Fruit fly (Drosophila melanogaster) whole organism, larva: Measurements from ENCODE around the gene Ir87a.

ENCODE experiments used
- noc ChIP-seq: fragments of 200-800 bp; sonication (Bioruptor generic); optimal IDR thresholded peaks from 3 replicates; lab custom pipeline; 2019; ENCODE audit warnings: missing biosample characterization, mild to moderate bottlenecking, missing genetic modification characterization, moderate library complexity

The Ir87a gene

DNA sequence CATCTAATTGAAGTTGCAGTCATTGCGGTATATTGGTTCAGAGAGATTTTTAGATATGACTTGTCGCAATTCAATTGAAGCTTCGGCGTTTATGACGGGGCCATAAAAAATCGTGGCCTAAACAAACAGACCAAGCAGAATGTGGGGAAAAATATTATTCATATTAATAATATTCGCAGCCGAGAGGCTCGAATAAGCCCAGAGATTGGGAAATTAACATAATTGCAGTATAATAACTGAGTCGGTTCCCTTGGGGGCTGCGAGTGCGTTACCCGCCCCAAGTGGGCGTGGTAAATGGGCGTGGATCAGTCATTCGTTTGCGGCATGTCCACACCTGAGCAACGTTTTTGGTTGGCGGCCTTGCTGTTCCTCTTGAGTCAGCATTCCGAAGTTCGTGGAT is at the start of gene Ir87a:
Gene Ir87a (plus strand): TSS at position 301 of the 400 bp plus-strand sequence.
- TF ChIP-seq noc (tag; lab: Kevin White, UChicago) = no peak

DNA sequence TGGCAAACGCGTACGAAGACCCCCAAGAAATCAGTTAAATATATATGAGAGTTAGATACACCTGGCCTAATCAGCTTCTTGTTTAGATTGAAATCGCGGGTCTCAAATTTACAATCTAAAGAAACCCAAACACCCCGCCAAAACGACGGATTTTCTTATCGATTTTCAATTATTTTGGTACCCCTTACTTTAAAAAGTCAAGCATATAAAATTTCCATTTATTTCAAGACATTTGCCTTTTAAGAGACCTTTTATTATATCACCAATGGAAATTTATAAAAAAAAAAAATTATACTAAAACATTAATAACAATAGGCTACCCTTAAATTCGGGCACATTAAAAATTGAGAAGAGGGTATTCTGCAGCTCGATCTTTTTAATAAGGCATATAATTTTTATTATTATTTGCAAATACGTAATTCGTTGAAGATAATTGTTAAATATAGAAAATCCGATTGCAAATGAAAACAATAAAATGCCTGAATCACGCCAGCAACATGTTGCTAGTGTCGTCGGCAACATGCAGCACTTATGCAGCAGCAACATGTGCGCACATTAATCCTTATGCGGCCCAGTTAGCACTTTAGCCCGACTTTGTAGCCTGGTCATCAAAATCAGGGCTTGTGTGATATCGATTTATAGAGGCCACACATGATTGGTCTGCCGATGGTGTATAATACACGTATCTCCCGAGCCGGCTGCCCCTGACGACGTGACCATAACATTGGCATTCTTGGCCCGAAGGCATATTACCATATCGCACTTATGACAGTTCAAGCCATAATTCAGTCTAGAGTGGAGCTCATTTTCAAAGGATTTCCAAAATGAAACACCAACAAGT is 48.0 kb upstream of the Ir87a start, which contains the start of the genes Lip3 and CG34309:
Gene Lip3 (minus strand): TSS at position 65 of the 841 bp plus-strand sequence.
Gene CG34309 (plus strand): TSS at position 791 of the 841 bp plus-strand sequence.
- peak; percentile 88 for TF ChIP-seq noc (tag; lab: Kevin White, UChicago)

DNA sequence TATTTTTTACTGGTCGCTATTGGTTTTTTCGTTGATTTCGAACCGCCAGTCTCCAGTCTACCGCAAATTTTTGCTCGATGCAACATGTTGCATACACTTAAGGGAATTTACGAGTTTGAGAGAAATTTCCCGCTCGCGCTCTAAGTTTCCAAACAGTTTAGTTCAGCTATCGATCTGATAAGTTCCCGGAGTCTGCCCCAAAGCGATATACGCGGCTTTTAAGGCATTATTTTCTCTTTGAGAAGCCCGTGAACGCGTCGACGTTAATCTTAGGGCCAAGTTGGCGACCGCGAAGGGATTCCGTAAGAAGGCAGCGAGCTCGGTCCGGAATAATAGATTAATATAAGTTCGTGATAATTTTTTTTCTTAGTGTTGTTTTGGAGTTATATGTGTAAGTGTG is 45.2 kb upstream of the Ir87a start:
- no peak for TF ChIP-seq noc (tag; lab: Kevin White, UChicago)

DNA sequence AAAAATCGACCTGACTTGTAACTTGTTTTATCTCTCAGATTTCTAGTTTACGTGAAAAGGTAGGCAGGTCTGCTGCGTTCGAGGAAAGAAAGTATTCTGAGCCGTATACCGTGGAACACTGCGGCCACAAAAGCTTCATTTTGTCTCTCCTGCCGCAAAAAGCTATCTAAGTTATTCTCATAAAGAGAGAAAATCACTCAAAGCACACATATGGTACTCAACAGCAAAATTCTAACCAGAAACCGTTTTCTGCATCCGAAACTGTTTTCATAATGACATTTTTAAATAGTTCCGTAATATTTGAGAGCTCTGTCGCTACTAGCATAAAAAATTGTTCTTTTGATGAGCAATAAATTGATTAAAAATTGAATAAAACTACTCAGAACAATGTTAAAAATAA is 40.4 kb upstream of the Ir87a start, which contains the start of the genes CG9813 and CG8870:
Gene CG9813 (minus strand): TSS at position 101 of the 400 bp plus-strand sequence.
Gene CG8870 (plus strand): TSS at position 168 of the 400 bp plus-strand sequence.
- TF ChIP-seq noc (tag; lab: Kevin White, UChicago) = no peak

DNA sequence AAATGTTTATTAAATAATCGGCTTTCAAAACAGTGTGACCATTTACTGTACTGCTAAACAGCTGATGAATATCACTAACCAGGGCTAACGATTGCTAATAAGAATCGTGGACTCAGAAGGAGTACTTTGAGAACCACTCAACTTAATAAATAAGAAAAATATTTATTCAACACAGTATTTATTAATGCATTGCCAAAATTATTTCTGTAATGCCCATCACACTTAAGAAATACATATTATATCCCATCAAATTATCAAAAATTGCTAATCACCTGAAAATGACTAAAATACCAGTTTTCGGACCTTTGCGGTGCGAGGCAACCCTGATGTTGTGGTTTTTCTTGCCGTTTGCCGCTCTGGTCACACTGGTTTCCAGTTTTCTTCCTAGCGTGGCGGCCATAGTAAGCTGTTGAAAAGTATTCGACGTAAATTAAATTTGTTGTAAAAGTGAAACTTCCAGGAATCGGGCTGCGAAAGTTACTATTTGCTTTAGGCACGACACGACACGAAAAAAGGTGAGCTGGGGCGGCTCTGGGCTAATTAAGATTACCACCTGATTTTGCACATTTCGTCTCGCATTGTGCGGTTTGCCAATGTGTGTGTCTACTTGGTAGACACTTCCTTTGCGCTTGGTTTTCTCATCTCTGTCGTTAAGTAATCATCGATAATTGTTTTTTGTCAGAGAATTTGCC is 38.2 kb upstream of the Ir87a start, which contains the start of the genes mRpS21 and Droj2:
Gene mRpS21 (minus strand): TSS at position 66 of the 692 bp plus-strand sequence.
Gene Droj2 (plus strand): TSS at position 363 of the 692 bp plus-strand sequence.
- peak; percentile 32 for TF ChIP-seq noc (tag; lab: Kevin White, UChicago)

DNA sequence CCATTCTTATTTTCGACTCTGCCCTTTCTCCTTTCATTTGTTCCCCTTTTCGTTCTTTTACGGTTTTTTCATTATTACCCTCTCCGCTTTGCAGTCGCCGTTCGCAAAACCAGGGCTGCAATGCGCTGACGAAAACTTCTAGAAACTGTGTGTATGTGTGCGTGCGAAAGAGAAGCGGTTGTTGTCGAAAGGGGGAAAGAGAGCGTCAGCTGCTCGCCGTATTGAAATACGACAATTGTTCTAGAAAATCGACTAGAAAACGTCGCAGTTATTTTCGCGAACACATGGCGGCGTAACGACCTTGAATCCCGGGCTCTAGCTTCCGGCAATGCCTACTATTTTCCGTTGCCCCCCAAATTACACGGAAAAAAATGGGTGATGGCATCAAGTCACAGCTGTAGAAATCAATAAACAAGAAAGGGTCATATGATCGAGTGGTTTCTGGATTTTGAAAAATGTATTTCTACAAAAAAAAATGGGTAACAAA is 37.4 kb upstream of the Ir87a start:
- TF ChIP-seq noc (tag; lab: Kevin White, UChicago) = peak; percentile 1

DNA sequence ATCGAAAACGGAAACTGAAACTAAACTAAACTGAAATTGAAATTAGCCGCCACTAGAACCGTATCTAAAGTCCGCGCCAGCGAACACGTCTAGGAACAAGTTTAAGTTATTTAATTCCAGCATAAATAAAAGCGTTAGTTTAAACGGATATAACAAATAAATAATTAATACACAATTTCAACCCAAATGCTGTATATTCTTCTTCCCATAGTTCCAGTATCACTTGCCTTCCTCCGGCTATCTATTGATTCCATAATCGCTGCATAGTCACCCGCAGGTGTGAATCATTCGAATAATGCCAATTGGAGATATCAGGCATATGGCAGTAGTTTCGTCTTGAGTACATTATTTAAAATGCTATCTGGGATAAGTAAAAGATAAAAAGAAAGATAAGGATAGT is 35.0 kb upstream of the Ir87a start:
- TF ChIP-seq noc (tag; lab: Kevin White, UChicago) = no peak

DNA sequence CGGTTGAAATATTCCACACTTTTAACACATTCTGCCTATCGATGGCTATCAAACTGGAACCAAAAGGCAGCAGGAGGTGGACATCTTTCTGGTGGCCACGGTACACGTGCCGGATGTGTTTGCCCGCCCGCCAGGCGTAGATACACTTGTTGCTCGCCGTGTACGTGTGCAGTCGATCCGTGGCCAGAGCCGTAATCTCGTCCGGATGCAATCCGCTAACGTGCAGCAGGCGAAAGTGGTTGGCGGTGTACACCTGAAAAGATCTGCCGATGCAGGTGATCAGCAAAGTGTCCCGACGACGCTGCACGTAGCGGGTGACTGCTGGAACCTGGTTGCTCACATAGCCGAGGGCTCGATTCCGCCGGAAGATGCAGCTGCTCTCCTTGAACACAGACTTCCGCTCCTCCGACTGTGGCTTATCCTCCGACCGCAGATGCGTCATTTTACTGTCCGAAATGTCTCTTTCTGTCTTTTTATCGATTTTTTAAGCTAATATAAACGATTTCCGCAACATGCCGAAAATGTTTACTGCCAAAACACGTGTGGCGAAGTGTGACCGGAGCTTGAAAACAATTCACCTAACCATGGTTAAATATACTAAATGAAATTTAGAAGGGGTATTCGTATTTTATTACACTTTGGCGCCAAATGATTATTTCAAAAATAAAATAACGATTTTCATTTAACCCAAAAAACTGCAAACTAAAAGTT is 31.8 kb upstream of the Ir87a start, which contains the start of gene CG9799:
Gene CG9799 (minus strand): TSS at position 550 of the 711 bp plus-strand sequence.
- TF ChIP-seq noc (tag; lab: Kevin White, UChicago) = no peak

DNA sequence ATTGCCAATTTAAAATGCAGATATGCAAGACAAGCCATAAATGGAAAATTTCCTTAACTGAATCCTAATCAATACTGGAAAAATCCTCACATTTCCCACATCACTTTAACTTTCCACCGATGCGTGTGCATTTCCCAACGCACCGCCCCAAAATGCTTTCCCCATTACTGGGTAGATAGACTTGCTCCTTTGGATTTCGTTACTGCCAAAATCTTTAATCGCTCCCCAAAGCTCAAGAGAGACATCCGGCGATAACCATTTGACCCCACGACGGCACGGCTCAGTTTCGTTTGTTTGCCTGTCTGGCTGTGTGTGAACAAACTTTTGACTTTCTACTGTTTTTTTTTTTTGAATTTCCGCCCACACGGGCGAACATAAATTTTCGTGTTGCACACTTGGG is 29.6 kb upstream of the Ir87a start:
- no peak for TF ChIP-seq noc (tag; lab: Kevin White, UChicago)

DNA sequence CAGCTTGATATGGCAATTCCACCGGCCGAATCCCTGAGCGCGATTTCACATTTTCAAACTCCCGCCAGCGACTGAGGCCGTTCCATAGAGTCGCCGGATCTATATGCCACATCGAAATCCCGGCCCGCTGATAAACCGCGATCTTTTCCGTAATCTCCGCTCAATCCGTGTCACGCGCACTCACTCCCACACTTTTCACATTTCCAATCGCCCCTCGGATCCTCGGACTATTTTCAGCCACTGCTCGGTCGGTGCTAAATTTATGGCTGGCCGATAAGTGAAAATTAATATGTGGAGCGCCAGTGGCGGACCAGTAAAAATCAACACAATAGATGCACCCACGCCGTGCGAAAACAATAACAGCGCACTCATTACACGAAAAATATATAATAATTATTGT is 27.1 kb upstream of the Ir87a start:
- TF ChIP-seq noc (tag; lab: Kevin White, UChicago) = no peak

DNA sequence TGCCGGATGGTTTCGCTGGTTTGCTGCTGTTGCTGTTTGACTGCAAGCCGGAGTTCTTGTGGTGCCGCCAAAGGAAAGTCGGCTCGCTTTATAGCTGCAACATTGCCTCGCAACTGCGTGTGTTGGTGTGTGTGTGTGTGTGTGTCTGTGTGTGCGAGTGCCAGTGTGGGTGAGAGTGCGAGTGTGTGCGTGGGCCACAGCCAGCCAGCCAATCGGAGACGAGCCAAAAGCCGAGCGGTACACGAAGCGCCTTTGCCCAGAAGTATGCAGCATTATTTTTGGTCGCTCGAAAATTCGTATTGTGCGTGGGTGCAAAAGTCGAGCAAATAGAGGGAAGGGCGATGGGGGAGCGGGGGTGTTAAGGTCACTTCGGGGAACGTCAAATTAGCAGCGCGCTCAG is 24.9 kb upstream of the Ir87a start, which contains the start of gene CCHa2:
Gene CCHa2 (minus strand): TSS at position 65 of the 400 bp plus-strand sequence.
- TF ChIP-seq noc (tag; lab: Kevin White, UChicago) = no peak

DNA sequence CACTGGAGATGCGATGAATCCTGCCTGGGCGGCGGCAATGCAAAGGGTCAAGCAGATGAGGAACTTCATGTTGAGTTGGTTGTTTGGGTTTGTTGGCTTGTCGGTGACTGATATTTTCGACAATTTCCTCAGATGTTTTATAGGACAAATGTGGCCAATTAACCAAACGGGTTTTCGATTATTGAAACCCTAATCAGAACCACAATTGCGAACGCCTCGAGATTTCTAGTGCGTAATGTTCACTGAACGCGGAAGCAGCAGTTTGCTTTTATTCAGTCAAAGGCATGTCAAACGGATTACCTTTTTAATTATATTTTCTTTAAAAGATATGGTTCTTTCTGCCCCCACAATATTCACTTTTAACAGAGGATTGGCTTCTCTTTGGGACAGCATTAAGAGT is 23.0 kb upstream of the Ir87a start, which contains the start of gene CG14374:
Gene CG14374 (minus strand): TSS at position 101 of the 400 bp plus-strand sequence.
- no peak for TF ChIP-seq noc (tag; lab: Kevin White, UChicago)

DNA sequence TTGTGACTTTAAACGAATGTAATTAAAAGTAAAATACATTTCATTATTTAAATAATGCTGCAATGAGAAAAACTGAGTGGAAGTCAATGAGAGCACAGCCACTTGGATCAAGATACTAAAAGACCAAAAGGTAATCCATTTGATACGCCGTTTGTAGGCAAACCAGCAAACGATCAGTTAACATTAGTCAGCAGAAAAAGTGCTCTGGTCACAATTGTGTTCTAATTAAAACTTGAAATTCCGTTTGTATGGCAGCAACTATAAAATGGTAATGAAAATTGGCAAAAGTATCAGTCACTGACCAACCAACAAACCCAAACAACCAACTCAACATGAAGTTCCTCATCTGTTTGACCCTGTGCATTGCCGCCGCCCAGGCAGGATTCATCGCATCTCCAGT is 22.5 kb upstream of the Ir87a start, which contains the start of gene CG14377:
Gene CG14377 (plus strand): TSS at position 301 of the 400 bp plus-strand sequence.
- TF ChIP-seq noc (tag; lab: Kevin White, UChicago) = no peak

DNA sequence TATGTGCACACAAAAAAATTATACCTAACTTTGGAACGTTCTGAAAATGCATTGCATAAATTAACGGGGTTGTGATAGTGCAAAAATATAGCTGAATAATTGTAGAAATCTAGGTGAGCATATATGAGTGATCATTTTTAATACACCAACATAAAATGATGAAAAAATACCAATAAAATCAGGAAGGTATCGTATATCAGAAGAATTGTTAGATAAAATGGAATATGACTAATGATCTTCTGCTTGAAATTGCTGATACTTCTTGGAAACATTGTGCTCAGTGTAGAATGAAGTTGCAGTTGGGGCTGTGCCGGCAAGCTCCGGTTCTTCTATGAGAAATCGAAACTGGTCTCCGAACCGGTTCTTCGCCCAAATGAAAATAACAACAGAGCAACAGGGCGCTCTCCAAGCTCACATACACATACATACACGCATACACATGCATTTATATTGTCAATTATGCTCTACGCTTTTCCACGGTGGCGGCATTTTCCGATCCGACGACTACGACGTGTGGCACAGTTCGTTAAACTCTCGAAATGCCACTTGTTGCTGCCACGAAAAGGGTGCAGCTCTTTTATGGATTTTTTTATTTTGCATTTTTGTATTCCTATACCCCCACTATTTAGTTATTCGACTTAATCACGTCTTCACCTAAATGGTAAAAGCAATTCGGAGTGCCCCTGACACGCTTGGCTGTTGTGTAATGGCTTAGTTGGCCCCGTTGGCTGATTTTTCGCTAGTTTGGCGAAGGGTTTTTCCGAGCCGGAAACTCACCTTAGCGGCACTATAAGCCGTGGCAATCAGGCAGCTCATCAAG is 19.0 kb upstream of the Ir87a start:
- TF ChIP-seq noc (tag; lab: Kevin White, UChicago) = peak; percentile 94
